Fruit fly (Drosophila melanogaster) whole organism, prepupa: Measurements from ENCODE around the gene CG31068.

Experiments used
- CG11294 ChIP-seq: fragments of 200-800 bp; sonication (Bioruptor generic); IDR thresholded peaks from 2 replicates; pipeline ENCODE4 v1.3.6; 2022; ENCODE audit warnings: missing biosample characterization, missing genetic modification characterization
- CG1621 ChIP-seq: fragments of 200-800 bp; sonication (Bioruptor generic); optimal IDR thresholded peaks from 3 replicates; lab custom pipeline; 2018; ENCODE audit warnings: missing biosample characterization, mild to moderate bottlenecking, missing genetic modification characterization
- CG16779 ChIP-seq: fragments of 200-800 bp; sonication (Bioruptor generic); optimal IDR thresholded peaks from 3 replicates; lab custom pipeline; 2017; ENCODE audit warnings: missing biosample characterization, mild to moderate bottlenecking, missing genetic modification characterization
- CG3032 ChIP-seq: fragments of 200-800 bp; optimal IDR thresholded peaks from 2 replicates; lab custom pipeline; 2019; ENCODE audit warnings: missing biosample characterization, mild to moderate bottlenecking, missing genetic modification characterization, moderate library complexity
- CG31627 ChIP-seq: fragments of 200-800 bp; sonication (Bioruptor generic); optimal IDR thresholded peaks from 3 replicates; lab custom pipeline; 2016; ENCODE audit warnings: missing biosample characterization, missing genetic modification characterization
- CG32006 ChIP-seq: fragments of 200-800 bp; sonication (Bioruptor generic); optimal IDR thresholded peaks from 3 replicates; lab custom pipeline; 2017; ENCODE audit warnings: missing biosample characterization, mild to moderate bottlenecking, missing genetic modification characterization
- CG3919 ChIP-seq: fragments of 200-800 bp; sonication (Bioruptor generic); optimal IDR thresholded peaks from 3 replicates; lab custom pipeline; 2016; ENCODE audit warnings: missing biosample characterization, missing genetic modification characterization
- CG6276 ChIP-seq: fragments of 200-800 bp; sonication (Bioruptor generic); optimal IDR thresholded peaks from 2 replicates; lab custom pipeline; 2017; ENCODE audit warnings: missing biosample characterization, mild to moderate bottlenecking, missing genetic modification characterization
- CG6808 ChIP-seq: fragments of 200-800 bp; sonication (Bioruptor generic); optimal IDR thresholded peaks from 3 replicates; lab custom pipeline; 2017; ENCODE audit warnings: missing biosample characterization, missing genetic modification characterization, mild to moderate bottlenecking, moderate library complexity, missing genetic modification reagents
- CG6854 ChIP-seq: fragments of 200-800 bp; sonication (Bioruptor generic); optimal IDR thresholded peaks from 2 replicates; lab custom pipeline; 2017; ENCODE audit warnings: missing biosample characterization, mild to moderate bottlenecking, missing genetic modification characterization
- CG8119 ChIP-seq: fragments of 200-800 bp; sonication (Bioruptor generic); IDR thresholded peaks from 3 replicates; pipeline ENCODE4 v1.3.6; 2022; ENCODE audit warnings: missing biosample characterization, missing genetic modification characterization
- CG8319 ChIP-seq: fragments of 200-800 bp; sonication (Bioruptor generic); optimal IDR thresholded peaks from 3 replicates; lab custom pipeline; 2016; ENCODE audit warnings: missing biosample characterization, missing genetic modification characterization
- CG9139 ChIP-seq: fragments of 200-800 bp; sonication (Bioruptor generic); optimal IDR thresholded peaks from 3 replicates; lab custom pipeline; 2017; ENCODE audit warnings: missing biosample characterization, mild to moderate bottlenecking, missing genetic modification characterization
- Eip78C ChIP-seq: fragments of 200-800 bp; sonication (Bioruptor generic); peaks from one replicate; lab custom pipeline; 2016; ENCODE audit warnings: missing biosample characterization, missing genetic modification characterization
- Eip93F ChIP-seq: fragments of 200-800 bp; sonication (Bioruptor generic); optimal IDR thresholded peaks from 2 replicates; lab custom pipeline; 2016; ENCODE audit warnings: missing biosample characterization, mild to moderate bottlenecking, missing genetic modification characterization
- Gug ChIP-seq: fragments of 200-800 bp; sonication (Bioruptor generic); IDR thresholded peaks from 2 replicates; pipeline ENCODE4 v1.3.6; 2022; ENCODE audit warnings: missing biosample characterization, missing genetic modification characterization
- Hr39 ChIP-seq: fragments of 200-800 bp; sonication (Bioruptor generic); optimal IDR thresholded peaks from 2 replicates; lab custom pipeline; 2016; ENCODE audit warnings: missing biosample characterization, missing genetic modification characterization
- Lpt ChIP-seq: fragments of 200-800 bp; sonication (Bioruptor generic); optimal IDR thresholded peaks from 3 replicates; lab custom pipeline; 2016; ENCODE audit warnings: missing biosample characterization, missing genetic modification characterization
- OdsH ChIP-seq: fragments of 200-800 bp; sonication (Bioruptor generic); optimal IDR thresholded peaks from 3 replicates; lab custom pipeline; 2016; ENCODE audit warnings: missing biosample characterization, missing genetic modification characterization
- Sox102F ChIP-seq: fragments of 200-800 bp; sonication (Bioruptor generic); optimal IDR thresholded peaks from 2 replicates; lab custom pipeline; 2016; ENCODE audit warnings: missing biosample characterization, mild to moderate bottlenecking, missing genetic modification characterization
- Sox14 ChIP-seq: fragments of 200-800 bp; sonication (Bioruptor generic); optimal IDR thresholded peaks from 3 replicates; lab custom pipeline; 2016; ENCODE audit warnings: missing biosample characterization, missing genetic modification characterization
- Sox15 ChIP-seq: fragments of 200-800 bp; sonication (Bioruptor generic); optimal IDR thresholded peaks from 3 replicates; lab custom pipeline; 2016; ENCODE audit warnings: missing biosample characterization, missing genetic modification characterization
- achi ChIP-seq: fragments of 200-800 bp; sonication (Bioruptor generic); optimal IDR thresholded peaks from 3 replicates; lab custom pipeline; 2016; ENCODE audit warnings: missing biosample characterization, missing genetic modification characterization
- acj6 ChIP-seq: fragments of 200-800 bp; sonication (Bioruptor generic); optimal IDR thresholded peaks from 3 replicates; lab custom pipeline; 2016; ENCODE audit warnings: missing biosample characterization, missing genetic modification characterization
- cyc ChIP-seq: fragments of 200-800 bp; sonication (Bioruptor generic); optimal IDR thresholded peaks from 3 replicates; lab custom pipeline; 2016; ENCODE audit warnings: missing biosample characterization, missing genetic modification characterization
- fd59A ChIP-seq: fragments of 200-800 bp; sonication (Bioruptor generic); optimal IDR thresholded peaks from 2 replicates; lab custom pipeline; 2017; ENCODE audit warnings: missing biosample characterization, mild to moderate bottlenecking, missing genetic modification characterization, missing genetic modification reagents
- lz ChIP-seq: fragments of 200-800 bp; sonication (Bioruptor generic); optimal IDR thresholded peaks from 3 replicates; lab custom pipeline; 2016; ENCODE audit warnings: missing biosample characterization, missing genetic modification characterization
- net ChIP-seq: fragments of 200-800 bp; sonication (Bioruptor generic); optimal IDR thresholded peaks from 3 replicates; lab custom pipeline; 2016; ENCODE audit warnings: missing biosample characterization, missing genetic modification characterization
- spab ChIP-seq: fragments of 200-800 bp; sonication (Bioruptor generic); optimal IDR thresholded peaks from 2 replicates; lab custom pipeline; 2017; ENCODE audit warnings: missing biosample characterization, mild to moderate bottlenecking, missing genetic modification characterization, missing genetic modification reagents
- ss ChIP-seq, 2 experiments: fragments of 200-800 bp; sonication (Bioruptor generic); optimal IDR thresholded peaks; 2 replicates in 1 of 2; 3 replicates in 1 of 2; lab custom pipeline; 2017 to 2018; ENCODE audit warnings: mild to moderate bottlenecking in 2 of 2, missing biosample characterization in 2 of 2, missing genetic modification characterization in 2 of 2, moderate library complexity in 1 of 2
- svp ChIP-seq: fragments of 200-800 bp; sonication (Bioruptor generic); peaks from one replicate; lab custom pipeline; 2016; ENCODE audit warnings: missing biosample characterization, missing genetic modification characterization

The CG31068 gene

DNA sequence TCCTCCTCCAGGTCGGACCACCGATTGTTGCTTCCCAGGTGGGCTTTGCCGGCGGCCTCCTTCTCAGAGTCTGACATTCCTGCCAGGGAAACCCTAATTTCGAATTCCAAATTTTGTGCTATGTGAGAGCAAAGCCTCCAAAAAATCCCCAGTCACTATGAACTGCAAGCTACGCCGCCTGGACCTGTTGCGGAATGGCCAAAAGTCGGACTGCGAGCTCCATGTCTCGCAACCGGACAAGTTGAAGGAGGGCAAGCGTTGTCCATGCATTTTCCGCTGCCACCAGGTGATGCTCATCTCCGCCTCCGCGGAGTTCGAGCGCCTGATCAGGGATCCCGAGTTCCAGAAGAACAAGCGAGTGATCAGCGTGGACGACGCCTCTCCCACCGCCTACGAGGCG is 31.8 kb downstream of the CG31068 start, which contains the start of the genes CG14262 and CG14260:
Gene CG14262, minus strand, starts transcription at position 101 of the 400 bp plus-strand sequence.
Gene CG14260, plus strand, starts transcription at position 128 of the 400 bp plus-strand sequence.
- no peak for TF ChIP-seq ss (GFP tag; optimal IDR thresholded peaks at IDR 0.05; lab: Kevin White, UChicago)
- TF ChIP-seq CG16779 (tag; lab: Kevin White, UChicago): no peak
- no peak for TF ChIP-seq net (GFP tag; lab: Kevin White, UChicago)
- no peak for TF ChIP-seq CG6854 (GFP tag; lab: Kevin White, UChicago)
- no peak for TF ChIP-seq CG6808 (GFP tag; lab: Kevin White, UChicago)
- TF ChIP-seq CG8319 (GFP tag; lab: Kevin White, UChicago): no peak
- no peak for TF ChIP-seq CG9139 (GFP tag; lab: Kevin White, UChicago)
- no peak for TF ChIP-seq Sox15
- no peak for TF ChIP-seq spab (GFP tag; lab: Kevin White, UChicago)
- no peak for TF ChIP-seq achi (GFP tag; lab: Kevin White, UChicago)
- TF ChIP-seq acj6: no peak
- no peak for TF ChIP-seq Eip93F
- no peak for TF ChIP-seq Sox102F (GFP tag; lab: Kevin White, UChicago)
- no peak for TF ChIP-seq CG6276 (GFP tag; lab: Kevin White, UChicago)
- TF ChIP-seq OdsH (GFP tag; lab: Kevin White, UChicago): no peak
- no peak for TF ChIP-seq lz (GFP tag; lab: Kevin White, UChicago)
- no peak for TF ChIP-seq Hr39 (GFP tag; lab: Kevin White, UChicago)
- no peak for TF ChIP-seq CG32006
- no peak for TF ChIP-seq cyc

- TF ChIP-seq CG11294 (no peak), CG31627 (GFP tag; lab: Kevin White, UChicago) (no peak), spab (GFP tag; lab: Kevin White, UChicago) (peak; percentile 1), ss (GFP tag; optimal IDR thresholded peaks at IDR 0.05; lab: Kevin White, UChicago) (peak; percentile 22 to 44), CG6854 (GFP tag; lab: Kevin White, UChicago) (peak; percentile 44), CG8119 (GFP tag; lab: Robert Waterston, UW) (0 out of 3 replicates have a peak, but pooled peaks have one; percentile 20), svp (GFP tag; lab: Kevin White, UChicago) (peak; percentile 98), CG1621 (tag; lab: Kevin White, UChicago) (peak; percentile 23), CG3919 (GFP tag; lab: Kevin White, UChicago) (peak; percentile 27), Eip78C (GFP tag; lab: Kevin White, UChicago) (peak; percentile 54), Lpt (peak; percentile 6), CG6276 (GFP tag; lab: Kevin White, UChicago) (peak; percentile 25), fd59A (GFP tag; lab: Kevin White, UChicago) (no peak), CG9139 (GFP tag; lab: Kevin White, UChicago) (peak; percentile 8), CG6808 (GFP tag; lab: Kevin White, UChicago) (peak; percentile 10), Gug (no peak)
Measured at dm6 chr3R:27270379-27271266, 37.1 kb downstream of the CG31068 start.

DNA sequence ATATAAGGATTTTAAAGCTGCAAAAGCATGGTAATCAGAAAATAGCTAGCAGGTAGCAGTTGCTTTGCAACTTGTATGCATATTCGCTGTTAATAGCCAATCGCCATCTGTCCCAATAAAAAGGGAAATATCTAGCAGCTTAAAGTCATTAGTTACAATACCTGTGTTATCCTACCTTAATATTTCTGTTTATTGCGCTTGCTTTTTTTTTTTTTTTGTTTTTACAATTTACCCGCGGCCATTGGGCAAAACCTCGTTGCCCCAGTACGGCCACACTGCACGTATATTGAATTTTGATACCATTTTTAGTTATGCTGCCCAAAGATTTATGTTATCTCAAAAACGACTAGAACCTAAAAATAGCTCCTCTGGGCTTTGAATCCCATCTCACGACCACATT is 38.7 kb downstream of the CG31068 start:
- TF ChIP-seq Eip78C (GFP tag; lab: Kevin White, UChicago): peak; percentile 46
- TF ChIP-seq Sox14 (GFP tag; lab: Kevin White, UChicago): peak; percentile 31
- peak; percentile 15 for TF ChIP-seq CG3032 (tag; lab: Kevin White, UChicago)
- TF ChIP-seq CG8119 (GFP tag; lab: Robert Waterston, UW): no peak
- TF ChIP-seq ss (GFP tag; optimal IDR thresholded peaks at IDR 0.05; lab: Kevin White, UChicago): peak in 1 of 2 experiments; percentile 22
